Worm (Caenorhabditis elegans): ENCODE results near the gene W07G1.1.

Gene W07G1.1

ce11 chrII:13981819-13982218 is 42.4 kb upstream of the W07G1.1 start:
- TF ChIP-seq gmeb-1 (tag; optimal IDR thresholded peaks at IDR 0.05) (no peak), snpc-4 (tag; optimal IDR thresholded peaks at IDR 0.05) (no peak), egl-27 (tag; optimal IDR thresholded peaks at IDR 0.05) (no peak), ZK546.5 (tag; optimal IDR thresholded peaks at IDR 0.05) (no peak), unc-39 (tag; optimal IDR thresholded peaks at IDR 0.05) (no peak), fos-1 (tag; optimal IDR thresholded peaks at IDR 0.05) (peak; percentile 52), skn-1 (tag; optimal IDR thresholded peaks at IDR 0.05) (no peak), crh-2 (tag; optimal IDR thresholded peaks at IDR 0.05) (no peak)

ce11 chrII:13981097-13981496 is 41.7 kb upstream of the W07G1.1 start, which contains the start of gene Y39G8B.9:
Y39G8B.9 (plus strand) TSS chrII:13981365.
- TF ChIP-seq ceh-16 (tag; optimal IDR thresholded peaks at IDR 0.05) (no peak), fos-1 (tag; optimal IDR thresholded peaks at IDR 0.05) (peak; percentile 54)

- TF ChIP-seq gmeb-1 (tag; optimal IDR thresholded peaks at IDR 0.05), result peak; percentile 41
- peak; percentile 42 for TF ChIP-seq fos-1 (tag; optimal IDR thresholded peaks at IDR 0.05)
- TF ChIP-seq sma-9 (GFP tag; optimal IDR thresholded peaks at IDR 0.05), result peak; percentile 22
- no peak for TF ChIP-seq sma-9 (tag; optimal IDR thresholded peaks at IDR 0.05)
- no peak for TF ChIP-seq dmd-4 (tag; optimal IDR thresholded peaks at IDR 0.05)
- no peak for TF ChIP-seq lin-13 (GFP tag; optimal IDR thresholded peaks at IDR 0.05)
Measured at ce11 chrII:13979833-13980513, 40.5 kb upstream of the W07G1.1 start, which contains the start of gene sre-48. sre-48 (minus strand) TSS chrII:13979883.

DNA sequence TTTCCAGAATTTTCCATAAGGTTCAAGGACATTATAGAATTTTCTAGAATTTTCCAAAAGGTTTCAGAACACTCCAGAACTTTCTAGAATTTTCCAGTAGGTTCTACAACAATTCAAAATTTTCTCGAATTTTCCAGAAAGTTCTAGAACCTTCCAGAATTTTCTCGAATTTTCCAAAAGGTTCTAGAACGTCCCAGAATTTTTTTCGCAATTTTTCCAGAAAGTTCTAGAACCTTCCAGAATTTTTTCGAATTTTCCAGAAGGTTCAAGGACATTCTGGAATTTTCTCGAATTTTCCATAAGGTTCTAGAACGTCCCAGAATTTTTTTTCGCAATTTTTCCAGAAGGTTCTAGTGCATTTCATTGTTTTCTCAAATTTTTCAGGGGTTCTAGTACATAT is 38.3 kb upstream of the W07G1.1 start:
- TF ChIP-seq nhr-21 (tag; optimal IDR thresholded peaks at IDR 0.05) (no peak), C34F6.9 (tag; optimal IDR thresholded peaks at IDR 0.05) (no peak)

DNA sequence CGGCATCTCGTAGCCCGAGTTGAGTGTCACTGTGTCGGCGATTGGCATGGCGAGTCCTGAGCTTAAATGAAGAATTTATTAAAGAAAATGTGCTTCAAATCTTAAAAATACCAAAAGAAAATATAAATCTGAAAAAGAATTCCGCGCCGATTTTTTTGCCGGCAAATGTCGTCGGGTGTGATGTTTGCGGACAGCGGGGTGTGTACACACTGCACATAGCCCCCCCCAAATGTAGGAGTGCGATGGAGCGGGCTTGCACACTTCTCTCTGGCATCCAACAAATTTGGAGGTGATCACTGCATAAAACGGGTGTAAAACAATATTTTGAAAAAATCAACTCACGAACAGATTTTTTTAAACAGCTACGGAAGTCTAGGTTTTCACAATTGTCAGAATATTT is 36.7 kb upstream of the W07G1.1 start, which contains the start of gene Y39G8B.2:
Gene Y39G8B.2, minus strand, starts transcription at position 61 of the 400 bp plus-strand sequence.
- peak; percentile 31 for TF ChIP-seq zag-1 (tag; optimal IDR thresholded peaks at IDR 0.05)
- TF ChIP-seq sma-9 (GFP tag; optimal IDR thresholded peaks at IDR 0.05), result peak; percentile 72
- TF ChIP-seq sma-9 (tag; optimal IDR thresholded peaks at IDR 0.05), result no peak
- TF ChIP-seq nhr-237 (tag; optimal IDR thresholded peaks at IDR 0.05), result no peak
- TF ChIP-seq unc-55 (GFP tag; optimal IDR thresholded peaks at IDR 0.05), result peak; percentile 93
- TF ChIP-seq nhr-23 (tag; optimal IDR thresholded peaks at IDR 0.05), result no peak
- TF ChIP-seq alr-1 (tag; optimal IDR thresholded peaks at IDR 0.05), result no peak
- peak; percentile 36 for TF ChIP-seq egl-27 (tag; optimal IDR thresholded peaks at IDR 0.05)
- no peak for TF ChIP-seq nhr-10 (tag; optimal IDR thresholded peaks at IDR 0.05)
- TF ChIP-seq nhr-129 (tag; optimal IDR thresholded peaks at IDR 0.05), result peak; percentile 80
- TF ChIP-seq ZK546.5 (tag; optimal IDR thresholded peaks at IDR 0.05), result peak; percentile 15
- peak; percentile 55 for TF ChIP-seq blmp-1 (tag; optimal IDR thresholded peaks at IDR 0.05; ENCODE audit: insufficient read depth)
- peak; percentile 84 for TF ChIP-seq snpc-4 (tag; optimal IDR thresholded peaks at IDR 0.05)
- TF ChIP-seq mdl-1 (tag; optimal IDR thresholded peaks at IDR 0.05), result no peak
- TF ChIP-seq nhr-21 (tag; optimal IDR thresholded peaks at IDR 0.05), result peak; percentile 51
- TF ChIP-seq R02D3.7 (tag; optimal IDR thresholded peaks at IDR 0.05), result no peak
- TF ChIP-seq lsy-2 (tag; optimal IDR thresholded peaks at IDR 0.05), result peak; percentile 77 to 92
- no peak for TF ChIP-seq nhr-11 (tag; optimal IDR thresholded peaks at IDR 0.05)
- TF ChIP-seq elt-3 (tag; optimal IDR thresholded peaks at IDR 0.05), result no peak
- peak; percentile 75 for TF ChIP-seq lin-11 (tag; optimal IDR thresholded peaks at IDR 0.05)
- TF ChIP-seq lin-13 (GFP tag; optimal IDR thresholded peaks at IDR 0.05), result peak; percentile 90
- TF ChIP-seq gmeb-1 (tag; optimal IDR thresholded peaks at IDR 0.05), result peak; percentile 81
- TF ChIP-seq sem-4 (tag; optimal IDR thresholded peaks at IDR 0.05), result peak; percentile 22
- TF ChIP-seq ztf-11 (tag; optimal IDR thresholded peaks at IDR 0.05), result no peak
- TF ChIP-seq mbf-1 (tag; optimal IDR thresholded peaks at IDR 0.05), result no peak
- peak; percentile 83 for TF ChIP-seq crh-2 (tag; optimal IDR thresholded peaks at IDR 0.05)
- TF ChIP-seq mab-5 (tag; optimal IDR thresholded peaks at IDR 0.05), result peak; percentile 59
- no peak for TF ChIP-seq ama-1 (optimal IDR thresholded peaks at IDR 0.05)
- TF ChIP-seq lin-39 (tag; optimal IDR thresholded peaks at IDR 0.05), result no peak
- TF ChIP-seq sma-3 (GFP tag; optimal IDR thresholded peaks at IDR 0.05), result peak; percentile 74
- TF ChIP-seq peb-1 (tag; optimal IDR thresholded peaks at IDR 0.05), result no peak
- no peak for TF ChIP-seq unc-39 (tag; optimal IDR thresholded peaks at IDR 0.05)
- TF ChIP-seq fos-1 (tag; optimal IDR thresholded peaks at IDR 0.05), result peak; percentile 65
- peak; percentile 86 for TF ChIP-seq nhr-25 (tag; optimal IDR thresholded peaks at IDR 0.05)
- no peak for TF ChIP-seq ceh-16 (tag; optimal IDR thresholded peaks at IDR 0.05)
- TF ChIP-seq ceh-82 (tag; optimal IDR thresholded peaks at IDR 0.05), result peak; percentile 29
- TF ChIP-seq dmd-4 (tag; optimal IDR thresholded peaks at IDR 0.05), result no peak
- peak; percentile 78 for TF ChIP-seq F13H6.1 (tag; optimal IDR thresholded peaks at IDR 0.05)
- TF ChIP-seq Y55F3AM.14 (GFP tag; optimal IDR thresholded peaks at IDR 0.05), result peak; percentile 49
- no peak for TF ChIP-seq aly-2 (tag; optimal IDR thresholded peaks at IDR 0.05)
- no peak for TF ChIP-seq unc-62 (GFP tag; optimal IDR thresholded peaks at IDR 0.05)

Data from whole organism, L2 larva.